Fruit fly (Drosophila melanogaster) whole organism, wandering third instar larva: Measurements from ENCODE around the gene CG32280.

ENCODE experiments used
- Abd-B ChIP-seq: fragments of >200 bp; optimal IDR thresholded peaks from 2 replicates; lab custom pipeline; 2017; ENCODE audit warnings: missing biosample characterization, missing genetic modification characterization
- CG32264 ChIP-seq: fragments of 200-800 bp; sonication (Bioruptor generic); optimal IDR thresholded peaks from 2 replicates; lab custom pipeline; 2016; ENCODE audit warnings: missing biosample characterization, missing genetic modification characterization
- CG9705 ChIP-seq: fragments of 200-800 bp; sonication (Bioruptor generic); optimal IDR thresholded peaks from 2 replicates; lab custom pipeline; 2018; ENCODE audit warnings: missing biosample characterization, mild to moderate bottlenecking, missing genetic modification characterization
- CrebA ChIP-seq: fragments of 200-800 bp; sonication (Bioruptor generic); optimal IDR thresholded peaks from 2 replicates; lab custom pipeline; 2016; ENCODE audit warnings: missing biosample characterization, mild to moderate bottlenecking, missing genetic modification characterization, borderline replicate concordance
- Dfd ChIP-seq: fragments of >200 bp; optimal IDR thresholded peaks from 2 replicates; lab custom pipeline; 2017; ENCODE audit warnings: missing biosample characterization, missing genetic modification characterization
- Dif ChIP-seq: fragments of 200-275, 200-300 bp; sonication (Bioruptor generic); optimal IDR thresholded peaks from 2 replicates; lab custom pipeline; 2018; ENCODE audit warnings: missing biosample characterization, missing genetic modification characterization; ENCODE audit not compliant: partially characterized antibody
- GATAd ChIP-seq: sonication (Bioruptor generic); optimal IDR thresholded peaks from 2 replicates; lab custom pipeline; 2016; ENCODE audit warnings: missing biosample characterization, missing genetic modification characterization
- HLH106 ChIP-seq: fragments of 200-800 bp; optimal IDR thresholded peaks from 3 replicates; lab custom pipeline; 2019; ENCODE audit warnings: missing biosample characterization, mild to moderate bottlenecking, missing genetic modification characterization, moderate library complexity
- Hnf4 ChIP-seq: fragments of 200-800 bp; sonication (Bioruptor generic); optimal IDR thresholded peaks from 2 replicates; lab custom pipeline; 2016; ENCODE audit warnings: missing biosample characterization, mild to moderate bottlenecking, missing genetic modification characterization
- Hr78 ChIP-seq: fragments of >200 bp; optimal IDR thresholded peaks from 2 replicates; lab custom pipeline; 2017; ENCODE audit warnings: missing biosample characterization, missing genetic modification characterization
- Hr83 ChIP-seq: fragments of 200-300 bp; sonication (Bioruptor generic); optimal IDR thresholded peaks from 2 replicates; lab custom pipeline; 2016; ENCODE audit warnings: missing biosample characterization, mild to moderate bottlenecking, missing genetic modification characterization, moderate library complexity; ENCODE audit not compliant: poor library complexity, severe bottlenecking
- Jra ChIP-seq: sonication (Bioruptor generic); optimal IDR thresholded peaks from 2 replicates; lab custom pipeline; 2016; ENCODE audit warnings: missing biosample characterization, missing genetic modification characterization
- Mio ChIP-seq: sonication (Bioruptor generic); optimal IDR thresholded peaks from 2 replicates; lab custom pipeline; 2016; ENCODE audit warnings: missing biosample characterization, missing genetic modification characterization
- Myc ChIP-seq: fragments of >200 bp; optimal IDR thresholded peaks from 2 replicates; lab custom pipeline; 2017
- N ChIP-seq: fragments of >200 bp; optimal IDR thresholded peaks from 2 replicates; lab custom pipeline; 2018; ENCODE audit warnings: missing biosample characterization, missing external identifiers, missing genetic modification characterization
- OdsH ChIP-seq: fragments of 200-800 bp; sonication (Bioruptor generic); optimal IDR thresholded peaks from 2 replicates; lab custom pipeline; 2016; ENCODE audit warnings: missing biosample characterization, mild to moderate bottlenecking, missing genetic modification characterization
- Rel ChIP-seq, 2 experiments: fragments of 200-800 bp; sonication (Bioruptor generic) in 1 of 2; optimal IDR thresholded peaks; 2 replicates in 1 of 2; 3 replicates in 1 of 2; lab custom pipeline; 2016 to 2019; ENCODE audit warnings: mild to moderate bottlenecking in 2 of 2, missing biosample characterization in 2 of 2, missing genetic modification characterization in 2 of 2, moderate library complexity in 1 of 2
- Sp1 ChIP-seq: fragments of 200-800 bp; sonication (Bioruptor generic); optimal IDR thresholded peaks from 3 replicates; lab custom pipeline; 2019; ENCODE audit warnings: missing biosample characterization, mild to moderate bottlenecking, missing genetic modification characterization, moderate library complexity
- Vsx2 ChIP-seq: fragments of 200-300, 225-300 bp; sonication (Bioruptor generic); optimal IDR thresholded peaks from 2 replicates; lab custom pipeline; 2018; ENCODE audit warnings: missing biosample characterization, missing genetic modification characterization; ENCODE audit not compliant: partially characterized antibody
- br ChIP-seq: fragments of 200-800 bp; sonication (Bioruptor generic); optimal IDR thresholded peaks from 2 replicates; lab custom pipeline; 2016; ENCODE audit warnings: missing biosample characterization, missing genetic modification characterization
- brk ChIP-seq: fragments of 200-800 bp; sonication (Bioruptor generic); optimal IDR thresholded peaks from 2 replicates; lab custom pipeline; 2016; ENCODE audit warnings: missing biosample characterization, mild to moderate bottlenecking, missing genetic modification characterization
- dl ChIP-seq, 2 experiments: fragments of 175-275, 200-275 bp in 1 of 2; fragments of 200-275 bp in 1 of 2; sonication (Bioruptor generic); optimal IDR thresholded peaks; lab custom pipeline; 2018; ENCODE audit warnings: mild to moderate bottlenecking in 2 of 2, missing biosample characterization in 2 of 2, missing genetic modification characterization in 2 of 2, moderate library complexity in 2 of 2; ENCODE audit not compliant: partially characterized antibody in 2 of 2, insufficient read depth in 1 of 2
- dmrt93B ChIP-seq: fragments of 200-800 bp; sonication (Bioruptor generic); optimal IDR thresholded peaks from 2 replicates; lab custom pipeline; 2018; ENCODE audit warnings: missing biosample characterization, mild to moderate bottlenecking, missing genetic modification characterization
- dsf ChIP-seq: sonication (Bioruptor generic); optimal IDR thresholded peaks from 2 replicates; lab custom pipeline; 2016; ENCODE audit warnings: missing biosample characterization, missing genetic modification characterization, borderline replicate concordance
- ey ChIP-seq: fragments of 200-800 bp; sonication (Bioruptor generic); optimal IDR thresholded peaks from 2 replicates; lab custom pipeline; 2016; ENCODE audit warnings: missing biosample characterization, missing genetic modification characterization
- foxo ChIP-seq, 2 experiments: fragments of 200-800 bp; sonication (Bioruptor generic); optimal IDR thresholded peaks; 2 replicates in 1 of 2; 3 replicates in 1 of 2; lab custom pipeline; 2016 to 2017; ENCODE audit warnings: missing biosample characterization in 2 of 2, missing genetic modification characterization in 2 of 2
- fru ChIP-seq: fragments of 200-800 bp; sonication (Bioruptor generic); optimal IDR thresholded peaks from 3 replicates; lab custom pipeline; 2016; ENCODE audit warnings: missing biosample characterization, mild to moderate bottlenecking, missing genetic modification characterization
- h ChIP-seq: fragments of 200-800 bp; sonication (Bioruptor generic); optimal IDR thresholded peaks from 3 replicates; lab custom pipeline; 2016; ENCODE audit warnings: missing biosample characterization, mild to moderate bottlenecking, missing genetic modification characterization
- jim ChIP-seq: fragments of 175-275, 200-325 bp; sonication (Bioruptor generic); optimal IDR thresholded peaks from 2 replicates; lab custom pipeline; 2016; ENCODE audit warnings: missing biosample characterization, mild to moderate bottlenecking, missing genetic modification characterization
- lola ChIP-seq: fragments of >200 bp; optimal IDR thresholded peaks from 2 replicates; lab custom pipeline; 2017; ENCODE audit warnings: missing biosample characterization, missing genetic modification characterization
- pan ChIP-seq: fragments of >200 bp; optimal IDR thresholded peaks from 2 replicates; lab custom pipeline; 2017
- psq ChIP-seq: fragments of 200-800 bp; sonication (Bioruptor generic); optimal IDR thresholded peaks from 3 replicates; lab custom pipeline; 2017; ENCODE audit warnings: missing biosample characterization, mild to moderate bottlenecking, missing genetic modification characterization, moderate library complexity
- rgr ChIP-seq: fragments of 200-800 bp; sonication (Bioruptor generic); optimal IDR thresholded peaks from 3 replicates; lab custom pipeline; 2016; ENCODE audit warnings: missing biosample characterization, mild to moderate bottlenecking, missing genetic modification characterization
- sage ChIP-seq: fragments of 200-800 bp; sonication (Bioruptor generic); optimal IDR thresholded peaks from 2 replicates; lab custom pipeline; 2016; ENCODE audit warnings: missing biosample characterization, mild to moderate bottlenecking, missing genetic modification characterization
- sv ChIP-seq: fragments of 200-800 bp; sonication (Bioruptor generic); optimal IDR thresholded peaks from 3 replicates; lab custom pipeline; 2016; ENCODE audit warnings: missing biosample characterization, missing genetic modification characterization
- tai ChIP-seq: sonication (Bioruptor generic); optimal IDR thresholded peaks from 2 replicates; lab custom pipeline; 2016; ENCODE audit warnings: missing biosample characterization, missing genetic modification characterization
- usp ChIP-seq: fragments of >200 bp; optimal IDR thresholded peaks from 2 replicates; lab custom pipeline; 2017; ENCODE audit warnings: missing biosample characterization, missing genetic modification characterization
- woc ChIP-seq: sonication (Bioruptor generic); optimal IDR thresholded peaks from 2 replicates; lab custom pipeline; 2016; ENCODE audit warnings: missing biosample characterization, mild to moderate bottlenecking, missing genetic modification characterization

The CG32280 gene

DNA sequence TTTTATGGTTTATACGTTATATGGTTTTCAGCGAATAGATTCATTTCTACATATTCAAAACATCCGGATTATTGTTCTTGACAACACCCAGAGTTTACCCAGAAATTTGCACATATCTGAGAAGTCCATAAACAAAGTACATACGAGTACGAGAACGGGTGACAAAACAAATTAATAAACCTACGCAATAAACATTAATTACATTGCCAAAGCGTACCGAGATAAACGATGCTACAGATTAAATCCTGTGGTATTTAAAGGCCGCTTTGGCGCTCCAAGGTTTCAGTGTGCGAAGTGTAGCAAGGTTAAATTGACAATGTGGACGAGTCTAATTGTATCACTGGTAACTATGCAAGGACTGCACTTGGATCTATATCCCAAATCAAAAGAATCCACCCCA is 22.3 kb downstream of the CG32280 start, which contains the start of gene CG14957:
Gene CG14957, plus strand, starts transcription at position 301 of the 400 bp plus-strand sequence.
- TF ChIP-seq Hnf4 (GFP tag; lab: Kevin White, UChicago) (peak; percentile 18), Sp1 (GFP tag; lab: Kevin White, UChicago) (peak; percentile 31), Dif (GFP tag; lab: Kevin White, UChicago) (no peak), tai (GFP tag; lab: Kevin White, UChicago) (no peak), CG32264 (GFP tag; lab: Kevin White, UChicago) (no peak), dl (GFP tag; optimal IDR thresholded peaks at IDR 0.05; lab: Kevin White, UChicago; ENCODE audit: insufficient read depth in 1 of 2, partially characterized antibody in 2 of 2) (no peak), pan (lab: Kevin White, UChicago) (no peak), Hr83 (GFP tag; lab: Kevin White, UChicago) (peak; percentile 18), jim (GFP tag; lab: Kevin White, UChicago) (no peak)

dm6 chr3L:3189647-3190046 is 24.7 kb downstream of the CG32280 start, which contains the start of the genes CG42525 and CG14958:
Gene CG42525 (minus strand): TSS chr3L:3189747.
Gene CG14958 (plus strand): TSS chr3L:3189978.
- TF ChIP-seq brk (GFP tag; lab: Kevin White, UChicago) = no peak
- no peak for TF ChIP-seq h
- TF ChIP-seq pan (lab: Kevin White, UChicago) = no peak
- no peak for TF ChIP-seq CG32264 (GFP tag; lab: Kevin White, UChicago)
- no peak for TF ChIP-seq OdsH (GFP tag; lab: Kevin White, UChicago)
- TF ChIP-seq Vsx2 = no peak

- peak; percentile 76 for TF ChIP-seq Hr83 (GFP tag; lab: Kevin White, UChicago)
- peak; percentile 8 for TF ChIP-seq Jra (GFP tag; lab: Kevin White, UChicago)
- TF ChIP-seq Dif (GFP tag; lab: Kevin White, UChicago) = no peak
Observed at dm6 chr3L:3192333-3192894, 27.4 kb downstream of the CG32280 start, which contains the start of gene CG14965. Gene CG14965 (minus strand): TSS chr3L:3192491.

- TF ChIP-seq br (GFP tag; lab: Kevin White, UChicago) = peak; percentile 98
- TF ChIP-seq Hr78 (GFP tag; lab: Kevin White, UChicago) = no peak
- no peak for TF ChIP-seq jim (GFP tag; lab: Kevin White, UChicago)
- peak; percentile 57 for TF ChIP-seq Mio (GFP tag; lab: Kevin White, UChicago)
- no peak for TF ChIP-seq Abd-B (GFP tag; lab: Kevin White, UChicago)
- peak; percentile 86 for TF ChIP-seq CG32264 (GFP tag; lab: Kevin White, UChicago)
- TF ChIP-seq foxo (GFP tag; optimal IDR thresholded peaks at IDR 0.05; lab: Kevin White, UChicago) = peak; percentile 87 to 93
- TF ChIP-seq HLH106 (tag; lab: Kevin White, UChicago) = peak; percentile 87
- TF ChIP-seq sv = peak; percentile 85
- peak; percentile 99 for TF ChIP-seq Hr83 (GFP tag; lab: Kevin White, UChicago)
- TF ChIP-seq Vsx2 = no peak
- TF ChIP-seq Dif (GFP tag; lab: Kevin White, UChicago) = peak; percentile 27
- TF ChIP-seq Dfd (GFP tag; lab: Kevin White, UChicago) = no peak
- TF ChIP-seq CrebA (GFP tag; lab: Kevin White, UChicago) = no peak
- peak; percentile 80 for TF ChIP-seq psq (GFP tag; lab: Kevin White, UChicago)
- peak; percentile 81 for TF ChIP-seq Rel (GFP tag; optimal IDR thresholded peaks at IDR 0.05; lab: Kevin White, UChicago)
- TF ChIP-seq Rel (tag; optimal IDR thresholded peaks at IDR 0.05; lab: Kevin White, UChicago) = peak; percentile 88
- no peak for TF ChIP-seq usp
- no peak for TF ChIP-seq dl (GFP tag; optimal IDR thresholded peaks at IDR 0.05; lab: Kevin White, UChicago; ENCODE audit: insufficient read depth in 1 of 2, partially characterized antibody in 2 of 2)
- TF ChIP-seq OdsH (GFP tag; lab: Kevin White, UChicago) = peak; percentile 94
- no peak for TF ChIP-seq GATAd (GFP tag; lab: Kevin White, UChicago)
- peak; percentile 65 for TF ChIP-seq woc
- TF ChIP-seq brk (GFP tag; lab: Kevin White, UChicago) = peak; percentile 90
- no peak for TF ChIP-seq Myc (lab: Kevin White, UChicago)
- peak; percentile 68 for TF ChIP-seq Jra (GFP tag; lab: Kevin White, UChicago)
- TF ChIP-seq fru (GFP tag; lab: Kevin White, UChicago) = peak; percentile 95
- no peak for TF ChIP-seq tai (GFP tag; lab: Kevin White, UChicago)
- peak; percentile 78 for TF ChIP-seq dsf (GFP tag; lab: Kevin White, UChicago)
- no peak for TF ChIP-seq pan (lab: Kevin White, UChicago)
- TF ChIP-seq Sp1 (GFP tag; lab: Kevin White, UChicago) = peak; percentile 98
- peak; percentile 95 for TF ChIP-seq sage (GFP tag; lab: Kevin White, UChicago)
- peak; percentile 92 for TF ChIP-seq Hnf4 (GFP tag; lab: Kevin White, UChicago)
- peak; percentile 98 for TF ChIP-seq rgr (GFP tag; lab: Kevin White, UChicago)
- peak; percentile 96 for TF ChIP-seq h
- no peak for TF ChIP-seq lola (GFP tag; lab: Kevin White, UChicago)
- no peak for TF ChIP-seq N (GFP tag; lab: Kevin White, UChicago)
- TF ChIP-seq ey = peak; percentile 80
- TF ChIP-seq CG9705 = peak; percentile 94
- TF ChIP-seq dmrt93B = peak; percentile 90
- TF ChIP-seq, all 38 proteins: peak for 24
Observed at dm6 chr3L:3192912-3193311, 27.9 kb downstream of the CG32280 start, which contains the start of gene Hsp83. Gene Hsp83 (plus strand): TSS chr3L:3192969.
